Worm (Caenorhabditis elegans): ENCODE data around the gene psr-1.

Gene psr-1

DNA sequence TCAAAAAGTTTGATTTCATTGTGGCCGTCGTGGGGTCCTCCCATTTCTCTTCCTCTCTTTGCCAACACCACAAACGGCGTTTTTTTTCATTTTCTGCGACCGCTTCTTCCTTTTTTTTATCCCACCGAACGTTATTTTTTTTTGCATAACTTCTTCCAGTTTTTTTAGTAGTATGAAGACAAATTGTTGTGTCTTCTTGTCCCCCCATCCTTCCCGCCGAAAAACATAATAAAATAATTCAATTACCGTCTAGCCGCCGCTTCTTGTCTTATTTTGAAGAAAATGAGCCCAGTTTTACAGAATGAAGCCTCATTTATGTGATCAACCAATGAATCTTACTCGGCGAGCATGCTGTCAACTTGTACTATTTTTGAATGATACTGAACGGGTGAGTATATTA lies 16.2 kb downstream of the psr-1 start, which contains the start of gene F29B9.12:
Gene F29B9.12, plus strand, starts transcription at position 301 of the 400 bp plus-strand sequence.
- TF ChIP-seq pros-1 (tag; optimal IDR thresholded peaks at IDR 0.05) (no peak), npax-4 (tag; optimal IDR thresholded peaks at IDR 0.05) (no peak), dmd-4 (tag; optimal IDR thresholded peaks at IDR 0.05; ENCODE audit: borderline replicate concordance) (no peak), pax-1 (tag; optimal IDR thresholded peaks at IDR 0.05) (no peak), unc-3 (GFP tag; conservative IDR thresholded peaks at IDR 0.05) (no peak), unc-3 (tag; optimal IDR thresholded peaks at IDR 0.05) (no peak), mec-3 (tag; optimal IDR thresholded peaks at IDR 0.05; ENCODE audit: borderline replicate concordance) (no peak), ceh-48 (tag; optimal IDR thresholded peaks at IDR 0.05) (no peak), ceh-14 (tag; optimal IDR thresholded peaks at IDR 0.05) (no peak), nhr-232 (tag; optimal IDR thresholded peaks at IDR 0.05) (no peak), ceh-19 (GFP tag; optimal IDR thresholded peaks at IDR 0.05) (no peak), zip-5 (tag; optimal IDR thresholded peaks at IDR 0.05) (no peak)

ce11 chrIV:4673332-4673731 lies 20.3 kb downstream of the psr-1 start:
- TF ChIP-seq nhr-232 (tag; optimal IDR thresholded peaks at IDR 0.05) (no peak), lim-6 (tag; optimal IDR thresholded peaks at IDR 0.05) (no peak), fkh-10 (GFP tag; optimal IDR thresholded peaks at IDR 0.05) (no peak), ttx-3 (tag; optimal IDR thresholded peaks at IDR 0.05) (no peak), unc-55 (GFP tag; optimal IDR thresholded peaks at IDR 0.05) (no peak), che-1 (tag; optimal IDR thresholded peaks at IDR 0.05) (no peak), dmd-4 (tag; optimal IDR thresholded peaks at IDR 0.05; ENCODE audit: borderline replicate concordance) (no peak), ceh-9 (tag; optimal IDR thresholded peaks at IDR 0.05) (no peak)

DNA sequence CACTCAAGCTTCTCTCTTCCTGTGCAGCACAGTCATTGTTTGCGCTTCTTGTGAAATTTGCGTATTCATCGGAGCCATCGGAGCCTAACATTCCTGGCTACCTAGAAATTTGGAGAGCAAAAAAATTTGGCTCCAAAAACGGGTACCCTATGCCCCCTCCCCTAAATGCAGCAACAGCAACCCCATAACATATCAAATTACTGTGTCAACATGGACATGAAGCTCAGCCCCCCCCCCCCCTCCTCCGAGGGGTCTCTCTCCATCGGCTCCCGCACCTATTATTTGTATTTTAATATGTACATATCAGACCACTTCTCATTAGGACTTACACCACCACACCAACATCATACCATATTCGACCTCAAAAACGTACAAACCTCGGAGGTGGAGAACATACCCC lies 21.3 kb downstream of the psr-1 start:
- TF ChIP-seq pros-1 (tag; optimal IDR thresholded peaks at IDR 0.05) (no peak), ceh-34 (tag; optimal IDR thresholded peaks at IDR 0.05) (peak; percentile 92), ceh-19 (GFP tag; optimal IDR thresholded peaks at IDR 0.05) (peak; percentile 39)

ce11 chrIV:4678718-4679117 lies 25.7 kb downstream of the psr-1 start, which contains the start of gene kin-36:
Gene kin-36 (plus strand): TSS chrIV:4679018.
- no peak for TF ChIP-seq ets-4 (tag; optimal IDR thresholded peaks at IDR 0.05)
- no peak for TF ChIP-seq T23F11.4 (GFP tag; optimal IDR thresholded peaks at IDR 0.05)
- TF ChIP-seq lim-6 (tag; optimal IDR thresholded peaks at IDR 0.05) = no peak
- TF ChIP-seq ceh-24 (tag; optimal IDR thresholded peaks at IDR 0.05) = no peak
- no peak for TF ChIP-seq ceh-31 (tag; optimal IDR thresholded peaks at IDR 0.05)
- no peak for TF ChIP-seq eyg-1 (tag; optimal IDR thresholded peaks at IDR 0.05)
- TF ChIP-seq sox-2 (GFP tag; IDR thresholded peaks at IDR 0.05) = no peak
- TF ChIP-seq pha-4 (tag; optimal IDR thresholded peaks at IDR 0.05) = no peak
- no peak for TF ChIP-seq ztf-16 (tag; optimal IDR thresholded peaks at IDR 0.05)
- no peak for TF ChIP-seq F13H6.1 (tag; optimal IDR thresholded peaks at IDR 0.05)
- TF ChIP-seq ceh-18 (tag; optimal IDR thresholded peaks at IDR 0.05) = no peak
- TF ChIP-seq ceh-14 (tag; optimal IDR thresholded peaks at IDR 0.05) = no peak
- no peak for TF ChIP-seq K02D7.2 (tag; optimal IDR thresholded peaks at IDR 0.05)
- no peak for TF ChIP-seq che-1 (tag; optimal IDR thresholded peaks at IDR 0.05)
- no peak for TF ChIP-seq fkh-10 (GFP tag; optimal IDR thresholded peaks at IDR 0.05)
- no peak for TF ChIP-seq ama-1 (optimal IDR thresholded peaks at IDR 0.05)
- TF ChIP-seq unc-3 (GFP tag; conservative IDR thresholded peaks at IDR 0.05) = no peak
- TF ChIP-seq unc-3 (tag; optimal IDR thresholded peaks at IDR 0.05) = no peak

ce11 chrIV:4683149-4683548 lies 30.1 kb downstream of the psr-1 start:
- TF ChIP-seq ceh-14 (tag; optimal IDR thresholded peaks at IDR 0.05) (no peak), mec-3 (tag; optimal IDR thresholded peaks at IDR 0.05; ENCODE audit: borderline replicate concordance) (no peak), nfya-1 (tag; optimal IDR thresholded peaks at IDR 0.05) (peak; percentile 68), hlh-8 (tag; optimal IDR thresholded peaks at IDR 0.05) (no peak), ceh-34 (tag; optimal IDR thresholded peaks at IDR 0.05) (no peak), hlh-6 (tag; optimal IDR thresholded peaks at IDR 0.05) (no peak)

All from whole organism, late embryonic.